Fruit fly (Drosophila melanogaster): ENCODE results near the gene CG9689.

DNA sequence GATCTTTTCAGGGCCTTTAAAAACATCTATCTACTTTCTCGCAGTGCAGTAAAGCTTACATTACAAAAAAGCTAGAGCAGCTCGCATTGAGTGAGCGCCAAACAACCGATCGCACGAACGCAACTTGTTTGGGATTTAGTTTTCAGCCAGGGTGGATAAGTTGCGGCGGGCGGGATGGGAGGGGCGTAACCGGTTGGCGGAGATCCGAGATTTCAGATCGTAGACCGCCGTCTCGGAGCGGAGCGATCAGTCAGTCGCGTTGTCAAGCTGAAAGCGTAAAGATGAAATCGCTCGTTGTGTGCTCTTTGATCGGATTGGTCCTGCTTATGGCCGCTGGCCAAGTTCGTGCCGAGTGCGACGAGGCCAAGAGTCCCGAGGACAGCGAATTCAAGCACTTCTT is 2.5 kb downstream of the CG9689 start, which contains the start of gene CG9691:
- TF ChIP-seq CTCF (optimal IDR thresholded peaks at IDR 0.05) (no peak), CG8478 (optimal IDR thresholded peaks at IDR 0.05) (no peak)
